Worm (Caenorhabditis elegans) whole organism, L2 larva: ENCODE results near the gene C43D7.4.
A peak's percentile ranks its signal among the peaks of the same experiment; 100 is the strongest.

Source experiments
- C34F6.9 ChIP-seq: fragments of 150-350 bp; optimal IDR thresholded peaks from 2 replicates; lab custom pipeline; 2014; ENCODE audit warnings: missing biosample characterization, missing genetic modification characterization
- F13H6.1 ChIP-seq: sonication (generic microtip); optimal IDR thresholded peaks from 2 replicates; lab custom pipeline; 2016; ENCODE audit warnings: missing genetic modification characterization, missing compliant biosample characterization
- R02D3.7 ChIP-seq: fragments of 150-350 bp; optimal IDR thresholded peaks from 2 replicates; lab custom pipeline; 2014; ENCODE audit warnings: missing biosample characterization, missing genetic modification characterization
- ZK546.5 ChIP-seq: sonication (generic microtip); optimal IDR thresholded peaks from 2 replicates; lab custom pipeline; 2017; ENCODE audit warnings: missing biosample characterization, missing genetic modification characterization
- blmp-1 ChIP-seq: sonication (generic microtip); optimal IDR thresholded peaks from 2 replicates; lab custom pipeline; 2017; ENCODE audit warnings: missing genetic modification characterization, mild to moderate bottlenecking, missing compliant biosample characterization, antibody characterized with exemption, moderate library complexity; ENCODE audit not compliant: insufficient read depth
- ceh-16 ChIP-seq: fragments of 150-350 bp; optimal IDR thresholded peaks from 2 replicates; lab custom pipeline; 2014; ENCODE audit warnings: missing biosample characterization, missing genetic modification characterization
- elt-3 ChIP-seq: sonication (generic microtip); optimal IDR thresholded peaks from 2 replicates; lab custom pipeline; 2017; ENCODE audit warnings: missing biosample characterization, missing genetic modification characterization
- gmeb-1 ChIP-seq: fragments of 150-350 bp; optimal IDR thresholded peaks from 2 replicates; lab custom pipeline; 2014; ENCODE audit warnings: missing biosample characterization, missing genetic modification characterization
- lin-11 ChIP-seq: fragments of 150-350 bp; sonication (generic microtip); optimal IDR thresholded peaks from 2 replicates; lab custom pipeline; 2014; ENCODE audit warnings: missing biosample characterization, missing genetic modification characterization, inconsistent platforms, mixed read lengths
- lin-13 ChIP-seq: fragments of 150-350 bp; optimal IDR thresholded peaks from 2 replicates; lab custom pipeline; 2014; ENCODE audit warnings: missing biosample characterization, missing genetic modification reagents, missing genetic modification characterization
- lin-39 ChIP-seq: fragments of 150-350 bp; optimal IDR thresholded peaks from 2 replicates; lab custom pipeline; 2014; ENCODE audit warnings: missing biosample characterization, missing genetic modification reagents, missing genetic modification characterization
- lsy-2 ChIP-seq, 2 experiments: fragments of 150-350 bp in 1 of 2; sonication (generic microtip) in 1 of 2; optimal IDR thresholded peaks; 2 replicates each; lab custom pipeline; 2014 to 2017; ENCODE audit warnings: missing biosample characterization in 2 of 2, missing genetic modification characterization in 2 of 2
- mab-5 ChIP-seq: fragments of 150-350 bp; optimal IDR thresholded peaks from 2 replicates; lab custom pipeline; 2014; ENCODE audit warnings: missing biosample characterization, missing genetic modification characterization
- mbf-1 ChIP-seq: sonication (generic microtip); optimal IDR thresholded peaks from 2 replicates; lab custom pipeline; 2017; ENCODE audit warnings: missing biosample characterization, missing genetic modification characterization
- nhr-11 ChIP-seq: fragments of 150-350 bp; optimal IDR thresholded peaks from 2 replicates; lab custom pipeline; 2014; ENCODE audit warnings: missing biosample characterization, missing genetic modification characterization
- nhr-129 ChIP-seq: fragments of 150-350 bp; optimal IDR thresholded peaks from 2 replicates; lab custom pipeline; 2014; ENCODE audit warnings: missing biosample characterization, missing genetic modification characterization
- nhr-21 ChIP-seq: fragments of 150-350 bp; optimal IDR thresholded peaks from 2 replicates; lab custom pipeline; 2014; ENCODE audit warnings: missing biosample characterization, missing genetic modification characterization
- nhr-25 ChIP-seq: fragments of 150-350 bp; sonication (generic microtip); optimal IDR thresholded peaks from 3 replicates; lab custom pipeline; 2014; ENCODE audit warnings: missing biosample characterization, missing genetic modification characterization
- nhr-77 ChIP-seq: fragments of 150-350 bp; optimal IDR thresholded peaks from 2 replicates; lab custom pipeline; 2014; ENCODE audit warnings: missing biosample characterization, missing genetic modification characterization
- peb-1 ChIP-seq: fragments of 150-350 bp; optimal IDR thresholded peaks from 2 replicates; lab custom pipeline; 2014; ENCODE audit warnings: missing biosample characterization, missing genetic modification characterization
- sem-4 ChIP-seq: fragments of 150-350 bp; optimal IDR thresholded peaks from 2 replicates; lab custom pipeline; 2014; ENCODE audit warnings: missing biosample characterization, missing genetic modification reagents, missing genetic modification characterization
- skn-1 ChIP-seq: sonication (generic microtip); optimal IDR thresholded peaks from 2 replicates; lab custom pipeline; 2017; ENCODE audit warnings: missing biosample characterization, missing genetic modification characterization
- sma-3 ChIP-seq: sonication (generic microtip); optimal IDR thresholded peaks from 2 replicates; lab custom pipeline; 2016; ENCODE audit warnings: missing genetic modification reagents, missing genetic modification characterization, missing compliant biosample characterization
- sma-9 ChIP-seq, 2 experiments: fragments of 150-350 bp in 1 of 2; sonication (generic microtip) in 1 of 2; optimal IDR thresholded peaks; 2 replicates each; lab custom pipeline; 2014 to 2016; ENCODE audit warnings: missing genetic modification characterization in 2 of 2, mild to moderate bottlenecking in 1 of 2, missing biosample characterization in 1 of 2, missing compliant biosample characterization in 1 of 2, missing genetic modification reagents in 1 of 2, moderate library complexity in 1 of 2
- snpc-4 ChIP-seq: fragments of 150-350 bp; optimal IDR thresholded peaks from 2 replicates; lab custom pipeline; 2014; ENCODE audit warnings: missing biosample characterization, missing genetic modification characterization
- unc-39 ChIP-seq: fragments of 150-350 bp; optimal IDR thresholded peaks from 2 replicates; lab custom pipeline; 2014; ENCODE audit warnings: missing biosample characterization, missing genetic modification characterization
- unc-55 ChIP-seq: fragments of 150-350 bp; sonication (generic microtip); optimal IDR thresholded peaks from 3 replicates; lab custom pipeline; 2014; ENCODE audit warnings: missing biosample characterization, missing genetic modification reagents, missing genetic modification characterization
- unc-62 ChIP-seq: fragments of 150-350 bp; optimal IDR thresholded peaks from 2 replicates; lab custom pipeline; 2014; ENCODE audit warnings: missing biosample characterization, missing genetic modification reagents, missing genetic modification characterization
- zag-1 ChIP-seq: fragments of 150-350 bp; optimal IDR thresholded peaks from 2 replicates; lab custom pipeline; 2014; ENCODE audit warnings: missing biosample characterization, missing genetic modification characterization
- ztf-11 ChIP-seq: sonication (generic microtip); optimal IDR thresholded peaks from 2 replicates; lab custom pipeline; 2017; ENCODE audit warnings: missing biosample characterization, missing genetic modification characterization
- ztf-4 ChIP-seq: fragments of 150-350 bp; optimal IDR thresholded peaks from 2 replicates; lab custom pipeline; 2014; ENCODE audit warnings: missing biosample characterization, missing genetic modification characterization

C43D7.4 gene

ce11 chrV:19358039-19358438 is 35.8 kb upstream of the C43D7.4 start:
- TF ChIP-seq nhr-77 (tag; lab: Kevin White, UChicago) (no peak), ceh-16 (tag; lab: Kevin White, UChicago) (no peak), mbf-1 (tag; lab: Kevin White, UChicago) (no peak)
- TF ChIP-seq, all 48 proteins: peak for 0

ce11 chrV:19356717-19357116 is 34.4 kb upstream of the C43D7.4 start:
- TF ChIP-seq sma-3: no peak
- TF ChIP-seq sem-4 (tag; lab: Kevin White, UChicago): no peak
- no peak for TF ChIP-seq lin-39 (tag; lab: Kevin White, UChicago)
- TF ChIP-seq C34F6.9: no peak
- no peak for TF ChIP-seq snpc-4 (tag; lab: Kevin White, UChicago)
- no peak for TF ChIP-seq ztf-11 (tag; lab: Kevin White, UChicago)
- TF ChIP-seq nhr-25 (tag; lab: Kevin White, UChicago): no peak
- TF ChIP-seq skn-1: no peak
- no peak for TF ChIP-seq unc-62
- no peak for TF ChIP-seq nhr-11 (tag; lab: Kevin White, UChicago)
- no peak for TF ChIP-seq R02D3.7
- TF ChIP-seq mab-5 (tag; lab: Kevin White, UChicago): no peak
- TF ChIP-seq ztf-4: no peak
- TF ChIP-seq gmeb-1 (tag; lab: Kevin White, UChicago): no peak
- no peak for TF ChIP-seq F13H6.1 (tag; lab: Kevin White, UChicago)

ce11 chrV:19355219-19355618 is 32.9 kb upstream of the C43D7.4 start:
- no peak for TF ChIP-seq ztf-11 (tag; lab: Kevin White, UChicago)
- TF ChIP-seq, all 48 proteins: peak for 0

- no peak for TF ChIP-seq snpc-4 (tag; lab: Kevin White, UChicago)
- no peak for TF ChIP-seq elt-3 (tag; lab: Kevin White, UChicago)
- TF ChIP-seq nhr-25 (tag; lab: Kevin White, UChicago): no peak
- TF ChIP-seq sma-9 (GFP tag; optimal IDR thresholded peaks at IDR 0.05; lab: Kevin White, UChicago): no peak
- no peak for TF ChIP-seq sma-9 (tag; optimal IDR thresholded peaks at IDR 0.05; lab: Kevin White, UChicago)
Observed at ce11 chrV:19354506-19354905, 32.2 kb upstream of the C43D7.4 start.

ce11 chrV:19351944-19352343 is 29.7 kb upstream of the C43D7.4 start:
- TF ChIP-seq unc-39 (tag; lab: Kevin White, UChicago) (no peak), nhr-21 (tag; lab: Kevin White, UChicago) (no peak), unc-55 (no peak), lin-13 (GFP tag; lab: Kevin White, UChicago) (no peak), nhr-129 (tag; lab: Kevin White, UChicago) (peak; percentile 15)

ce11 chrV:19337333-19337732 is 15.0 kb upstream of the C43D7.4 start:
- TF ChIP-seq ztf-11 (tag; lab: Kevin White, UChicago) (no peak), peb-1 (tag; lab: Kevin White, UChicago) (no peak), lin-11 (tag; lab: Kevin White, UChicago) (no peak), skn-1 (no peak), nhr-21 (tag; lab: Kevin White, UChicago) (no peak), nhr-77 (tag; lab: Kevin White, UChicago) (no peak), nhr-129 (tag; lab: Kevin White, UChicago) (no peak), blmp-1 (no peak), snpc-4 (tag; lab: Kevin White, UChicago) (no peak), zag-1 (tag; lab: Kevin White, UChicago) (no peak)

ce11 chrV:19329263-19329662 is 7.0 kb upstream of the C43D7.4 start, which contains the start of gene fbxb-65:
Gene fbxb-65 (plus strand): TSS chrV:19329563.
- TF ChIP-seq lsy-2 (tag; optimal IDR thresholded peaks at IDR 0.05; lab: Kevin White, UChicago) (no peak), mbf-1 (tag; lab: Kevin White, UChicago) (no peak), ZK546.5 (tag; lab: Kevin White, UChicago) (no peak)
- TF ChIP-seq, all 48 proteins: peak for 0
